Worm (Caenorhabditis elegans) whole organism, young adult: ENCODE measurements around the gene srd-3.

Experiments used
- F49E8.2 ChIP-seq: sonication (generic microtip); optimal IDR thresholded peaks from 3 replicates; lab custom pipeline; 2017; ENCODE audit warnings: missing genetic modification characterization, mild to moderate bottlenecking, missing compliant biosample characterization, antibody characterized with exemption, moderate library complexity; ENCODE audit not compliant: insufficient read depth
- F52B5.7 ChIP-seq: sonication (generic microtip); optimal IDR thresholded peaks from 2 replicates; lab custom pipeline; 2016; ENCODE audit warnings: mild to moderate bottlenecking, missing genetic modification characterization, missing compliant biosample characterization
- Y79H2A.3 ChIP-seq: fragments of 200-800 bp; sonication (Bioruptor generic); conservative IDR thresholded peaks from 2 replicates; pipeline ENCODE4 v1.3.6; 2022; ENCODE audit warnings: missing genetic modification reagents, missing genetic modification characterization, missing compliant biosample characterization
- lag-1 ChIP-seq: fragments of 200-800 bp; sonication (Bioruptor generic); IDR thresholded peaks from 2 replicates; pipeline ENCODE4 v1.3.6; 2022; ENCODE audit warnings: missing genetic modification reagents, missing genetic modification characterization, missing compliant biosample characterization
- madf-6 ChIP-seq: fragments of 200-800 bp; sonication (Bioruptor generic); IDR thresholded peaks from 2 replicates; pipeline ENCODE4 v1.3.6; 2022; ENCODE audit warnings: missing genetic modification reagents, missing genetic modification characterization, missing compliant biosample characterization
- madf-8 ChIP-seq: fragments of 200-800 bp; sonication (Bioruptor generic); conservative IDR thresholded peaks from 2 replicates; pipeline ENCODE4 v1.3.6; 2022; ENCODE audit warnings: missing genetic modification reagents, missing genetic modification characterization, missing compliant biosample characterization
- pha-4 ChIP-seq: fragments of 150-350 bp; sonication (generic microtip); optimal IDR thresholded peaks from 2 replicates; lab custom pipeline; 2014; ENCODE audit warnings: missing biosample characterization, missing genetic modification reagents, missing genetic modification characterization
- somi-1 ChIP-seq: fragments of 200-800 bp; sonication (Bioruptor generic); optimal IDR thresholded peaks from 2 replicates; lab custom pipeline; 2018; ENCODE audit warnings: mild to moderate bottlenecking, missing genetic modification characterization, missing compliant biosample characterization
- tbp1 ChIP-seq: fragments of 200-800 bp; sonication (Bioruptor generic); optimal IDR thresholded peaks from 2 replicates; lab custom pipeline; 2018; ENCODE audit warnings: mild to moderate bottlenecking, missing genetic modification characterization, missing compliant biosample characterization
- unc-130 ChIP-seq: sonication (generic microtip); optimal IDR thresholded peaks from 2 replicates; lab custom pipeline; 2016; ENCODE audit warnings: missing genetic modification reagents, missing genetic modification characterization, missing compliant biosample characterization
- ztf-18 ChIP-seq: sonication (generic microtip); optimal IDR thresholded peaks from 2 replicates; lab custom pipeline; 2016; ENCODE audit warnings: missing genotype, mild to moderate bottlenecking, missing genetic modification characterization, missing compliant biosample characterization

DNA sequence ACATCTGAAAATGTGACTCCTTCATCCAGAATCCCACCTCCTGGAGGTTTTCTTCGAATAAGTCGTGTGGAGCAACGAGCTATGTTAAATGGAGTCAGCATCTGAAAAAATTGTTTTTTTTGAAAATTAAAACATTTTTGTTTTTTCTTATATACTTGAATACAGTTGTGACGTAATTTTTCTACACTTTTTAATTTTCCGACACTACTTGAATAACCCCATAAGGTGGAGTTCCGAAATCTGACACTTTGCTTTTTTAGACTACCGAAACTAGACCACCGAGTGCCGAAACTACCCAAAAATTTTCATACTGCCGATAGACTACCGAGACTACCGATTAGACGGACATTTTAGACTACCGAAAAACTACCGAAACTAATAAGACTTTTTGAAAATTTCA lies 37.4 kb downstream of the srd-3 start, which contains the start of gene mcat-1:
- no peak for TF ChIP-seq pha-4 (tag; lab: Kevin White, UChicago)
- TF ChIP-seq madf-8: no peak
- no peak for TF ChIP-seq somi-1 (GFP tag; lab: Kevin White, UChicago)
- no peak for TF ChIP-seq lag-1 (GFP tag; lab: Robert Waterston, UW)
- no peak for TF ChIP-seq F52B5.7 (tag; lab: Kevin White, UChicago)
- TF ChIP-seq tbp1 (GFP tag; lab: Kevin White, UChicago): no peak
- no peak for TF ChIP-seq unc-130 (GFP tag; lab: Kevin White, UChicago)
- TF ChIP-seq Y79H2A.3 (GFP tag; lab: Robert Waterston, UW): no peak
- TF ChIP-seq ztf-18 (tag; lab: Kevin White, UChicago): no peak
- TF ChIP-seq F49E8.2 (tag; lab: Kevin White, UChicago): no peak
- no peak for TF ChIP-seq madf-6 (GFP tag; lab: Robert Waterston, UW)
